Fruit fly (Drosophila melanogaster): Measurements from ENCODE around the gene C3G.

C3G gene

dm6 chrX:6744088-6744487 lies 59.3 kb downstream of the C3G start, which contains the start of gene RpL17 (continued):
- TF ChIP-seq ttk (GFP tag; IDR thresholded peaks at IDR 0.05), result peak; percentile 78
- TF ChIP-seq CG9727 (GFP tag; optimal IDR thresholded peaks at IDR 0.05), result peak; percentile 84

dm6 chrX:6743192-6743591 lies 60.2 kb downstream of the C3G start:
- no peak for TF ChIP-seq CG8290 (GFP tag; optimal IDR thresholded peaks at IDR 0.05)
- TF ChIP-seq CG8290 (tag; optimal IDR thresholded peaks at IDR 0.05), result no peak
- TF ChIP-seq Ets65A (GFP tag), result peak; percentile 23
- TF ChIP-seq p53 (GFP tag; optimal IDR thresholded peaks at IDR 0.05), result no peak
- peak; percentile 33; the same call in 2 of the 3 replicates for TF ChIP-seq row (GFP tag; IDR thresholded peaks at IDR 0.05)
- peak; percentile 14 for TF ChIP-seq CG2120 (GFP tag; optimal IDR thresholded peaks at IDR 0.05)
- peak; percentile 49 for TF ChIP-seq sens (GFP tag)
- TF ChIP-seq Elba2 (GFP tag; optimal IDR thresholded peaks at IDR 0.05), result peak; percentile 42
- peak; percentile 11 for TF ChIP-seq gem (tag; optimal IDR thresholded peaks at IDR 0.05)
- TF ChIP-seq CG11696 (GFP tag; IDR thresholded peaks at IDR 0.05), result peak; percentile 69
- no peak for TF ChIP-seq ab (GFP tag; optimal IDR thresholded peaks at IDR 0.05)
- TF ChIP-seq sob (GFP tag; IDR thresholded peaks at IDR 0.05), result peak; percentile 6; the same call in 1 of the 2 replicates
- no peak for TF ChIP-seq prd (optimal IDR thresholded peaks at IDR 0.05)
- TF ChIP-seq prd (GFP tag; IDR thresholded peaks at IDR 0.05), result 0 out of 3 replicates have a peak, but pooled peaks have one; percentile 14
- 0 out of 2 replicates have a peak, but pooled peaks have one; percentile 8 for TF ChIP-seq Atf6 (GFP tag; IDR thresholded peaks at IDR 0.05)
- peak; percentile 11 for TF ChIP-seq CG2712 (tag; optimal IDR thresholded peaks at IDR 0.05)
- TF ChIP-seq Xrp1 (GFP tag; IDR thresholded peaks at IDR 0.05), result peak; percentile 7; the same call in 1 of the 2 replicates
- 0 out of 3 replicates have a peak, but pooled peaks have one; percentile 30 for TF ChIP-seq ci (GFP tag; IDR thresholded peaks at IDR 0.05)
- no peak for TF ChIP-seq Dip3 (GFP tag; optimal IDR thresholded peaks at IDR 0.05)
- TF ChIP-seq CG14441 (GFP tag; IDR thresholded peaks at IDR 0.05), result peak; percentile 55

dm6 chrX:6741184-6741586 lies 62.2 kb downstream of the C3G start:
- no peak for TF ChIP-seq sima (GFP tag; optimal IDR thresholded peaks at IDR 0.05)
- peak; percentile 18 for TF ChIP-seq CG8388 (GFP tag; optimal IDR thresholded peaks at IDR 0.05)
- peak; percentile 15 for TF ChIP-seq Hr3 (GFP tag; optimal IDR thresholded peaks at IDR 0.05)
- TF ChIP-seq D19B (GFP tag; optimal IDR thresholded peaks at IDR 0.05), result peak; percentile 8
- no peak for TF ChIP-seq fd64A (GFP tag; optimal IDR thresholded peaks at IDR 0.05)
- TF ChIP-seq CG18619 (GFP tag; optimal IDR thresholded peaks at IDR 0.05), result peak; percentile 10
- TF ChIP-seq Med (GFP tag), result peak; percentile 95
- TF ChIP-seq CG4730 (GFP tag; IDR thresholded peaks at IDR 0.05), result no peak
- TF ChIP-seq Eip74EF (GFP tag; optimal IDR thresholded peaks at IDR 0.05), result no peak
- peak; percentile 23 for TF ChIP-seq gcm2 (GFP tag; optimal IDR thresholded peaks at IDR 0.05)
- no peak for TF ChIP-seq wor (GFP tag; IDR thresholded peaks at IDR 0.05)
- TF ChIP-seq tll (GFP tag; optimal IDR thresholded peaks at IDR 0.05), result no peak
- TF ChIP-seq ttk (GFP tag; IDR thresholded peaks at IDR 0.05), result no peak
- peak; percentile 32; the same call in 1 of the 2 replicates for TF ChIP-seq CG7372 (GFP tag; IDR thresholded peaks at IDR 0.05)
- no peak for TF ChIP-seq CG4404 (GFP tag; IDR thresholded peaks at IDR 0.05)
- no peak for TF ChIP-seq pan (optimal IDR thresholded peaks at IDR 0.05)
- peak in 1 of 2 experiments; percentile 63 for TF ChIP-seq pan (GFP tag; optimal IDR thresholded peaks at IDR 0.05 in 1 of 2, IDR thresholded peaks at IDR 0.05 in 1 of 2)
- peak; percentile 19 for TF ChIP-seq Chrac-16 (GFP tag; optimal IDR thresholded peaks at IDR 0.05)
- TF ChIP-seq tna (GFP tag; IDR thresholded peaks at IDR 0.05; ENCODE audit: partially characterized antibody), result peak; percentile 75; the same call in 1 of the 2 replicates
- TF ChIP-seq bab2 (GFP tag; optimal IDR thresholded peaks at IDR 0.05), result no peak
- TF ChIP-seq knrl (GFP tag; IDR thresholded peaks at IDR 0.05; ENCODE audit: partially characterized antibody), result peak; percentile 72
- TF ChIP-seq CG14441 (GFP tag; IDR thresholded peaks at IDR 0.05), result peak; percentile 80
- no peak for TF ChIP-seq Taf1 (GFP tag; IDR thresholded peaks at IDR 0.05)
- peak; percentile 68 for TF ChIP-seq CG17328 (GFP tag; IDR thresholded peaks at IDR 0.05)
- TF ChIP-seq PHDP (tag; optimal IDR thresholded peaks at IDR 0.05), result peak; percentile 49
- TF ChIP-seq run (tag; optimal IDR thresholded peaks at IDR 0.05), result no peak
- TF ChIP-seq Neu2 (GFP tag; optimal IDR thresholded peaks at IDR 0.05; ENCODE audit: borderline replicate concordance), result no peak
- peak; percentile 62 for TF ChIP-seq gfzf (GFP tag; optimal IDR thresholded peaks at IDR 0.05)
- TF ChIP-seq CG8765 (GFP tag; IDR thresholded peaks at IDR 0.05), result no peak
- peak; percentile 47 for TF ChIP-seq Bdp1 (GFP tag; optimal IDR thresholded peaks at IDR 0.05)

Data from whole organism, embryonic.